Worm (Caenorhabditis elegans) whole organism, young adult: Measurements from ENCODE around the gene DH11.5.

Experiments
- F33H1.4 ChIP-seq: fragments of 200-800 bp; sonication (Bioruptor generic); IDR thresholded peaks from 2 replicates; pipeline ENCODE4 v1.3.6; 2022; ENCODE audit warnings: missing genetic modification reagents, missing genetic modification characterization, missing compliant biosample characterization
- attf-3 ChIP-seq: fragments of 200-800 bp; sonication (Bioruptor generic); conservative IDR thresholded peaks from 2 replicates; pipeline ENCODE4 v1.3.6; 2022; ENCODE audit warnings: missing genetic modification reagents, missing genetic modification characterization, missing compliant biosample characterization
- hrde-1 ChIP-seq: sonication (generic microtip); optimal IDR thresholded peaks from 2 replicates; lab custom pipeline; 2016; ENCODE audit warnings: missing genetic modification characterization, mild to moderate bottlenecking, missing compliant biosample characterization, moderate library complexity, missing genotype, missing genetic modification reagents, borderline replicate concordance
- let-607 ChIP-seq, 2 experiments: fragments of 200-800 bp in 1 of 2; sonication (Bioruptor generic) in 1 of 2; sonication (generic microtip) in 1 of 2; optimal IDR thresholded peaks; 2 replicates each; lab custom pipeline; 2016 to 2018; ENCODE audit warnings: mild to moderate bottlenecking in 2 of 2, missing compliant biosample characterization in 2 of 2, missing genetic modification characterization in 2 of 2, moderate library complexity in 2 of 2, missing genotype in 1 of 2

- no peak for TF ChIP-seq attf-3 (GFP tag; lab: Robert Waterston, UW)
- no peak for TF ChIP-seq let-607 (tag; optimal IDR thresholded peaks at IDR 0.05; lab: Kevin White, UChicago)
- no peak for TF ChIP-seq hrde-1
- TF ChIP-seq F33H1.4 (GFP tag; lab: Robert Waterston, UW) = no peak
These were observed 61.5 kb downstream of the DH11.5 start, which contains the start of gene C08B11.9 for ce11 chrII:8037863-8038262.
